Worm (Caenorhabditis elegans): ENCODE measurements around the gene tat-1.

Gene tat-1

ce11 chrIII:12428799-12429351 lies 7.4 kb upstream of the tat-1 start (continued):
- no peak for TF ChIP-seq sdz-38 (tag; optimal IDR thresholded peaks at IDR 0.05)
- no peak for TF ChIP-seq attf-5 (GFP tag; optimal IDR thresholded peaks at IDR 0.05)
- no peak for TF ChIP-seq ets-4 (GFP tag; optimal IDR thresholded peaks at IDR 0.05)
- TF ChIP-seq zim-3 (tag; optimal IDR thresholded peaks at IDR 0.05): peak; percentile 28
- no peak for TF ChIP-seq atf-7 (tag; optimal IDR thresholded peaks at IDR 0.05)
- no peak for TF ChIP-seq nhr-120 (GFP tag; IDR thresholded peaks at IDR 0.05)
- no peak for TF ChIP-seq C06A6.2 (GFP tag; conservative IDR thresholded peaks at IDR 0.05)
- TF ChIP-seq madf-3 (GFP tag; IDR thresholded peaks at IDR 0.05): no peak
- no peak for TF ChIP-seq B0035.1 (tag; optimal IDR thresholded peaks at IDR 0.05)
- TF ChIP-seq ztf-26 (tag; optimal IDR thresholded peaks at IDR 0.05): no peak
- no peak for TF ChIP-seq pbrm-1 (GFP tag; IDR thresholded peaks at IDR 0.05)
- peak; percentile 39 for TF ChIP-seq D2030.7 (GFP tag; IDR thresholded peaks at IDR 0.05)
- TF ChIP-seq egl-44 (GFP tag; IDR thresholded peaks at IDR 0.05): no peak
- TF ChIP-seq rcor-1 (GFP tag; IDR thresholded peaks at IDR 0.05): no peak
- TF ChIP-seq ama-1 (optimal IDR thresholded peaks at IDR 0.05): no peak
- peak in 1 of 2 experiments; percentile 9 for TF ChIP-seq ama-1 (GFP tag; optimal IDR thresholded peaks at IDR 0.05)
- TF ChIP-seq ceh-27 (GFP tag; optimal IDR thresholded peaks at IDR 0.05): no peak
- TF ChIP-seq dpff-1 (tag; optimal IDR thresholded peaks at IDR 0.05): no peak
- no peak for TF ChIP-seq F52B5.7 (tag; optimal IDR thresholded peaks at IDR 0.05)
- TF ChIP-seq aptf-2 (GFP tag; conservative IDR thresholded peaks at IDR 0.05): no peak
- TF ChIP-seq lag-1 (GFP tag; IDR thresholded peaks at IDR 0.05): no peak
- TF ChIP-seq Y67H2A.10 (GFP tag; conservative IDR thresholded peaks at IDR 0.05): no peak
- TF ChIP-seq somi-1 (GFP tag; optimal IDR thresholded peaks at IDR 0.05): no peak
- peak; percentile 13 for TF ChIP-seq xnd-1 (tag; optimal IDR thresholded peaks at IDR 0.05)
- no peak; the same call in 1 of the 2 replicates for TF ChIP-seq lin-26 (GFP tag; IDR thresholded peaks at IDR 0.05)
- peak in 1 of 3 experiments; percentile 26 for TF ChIP-seq lin-35 (GFP tag; optimal IDR thresholded peaks at IDR 0.05)
- TF ChIP-seq hmg-20 (GFP tag; IDR thresholded peaks at IDR 0.05): no peak
- TF ChIP-seq F23B12.7 (tag; optimal IDR thresholded peaks at IDR 0.05; ENCODE audit: insufficient read depth): no peak
- no peak for TF ChIP-seq mes-4 (tag; optimal IDR thresholded peaks at IDR 0.05)
- TF ChIP-seq ztf-28 (GFP tag; IDR thresholded peaks at IDR 0.05): no peak
- no peak for TF ChIP-seq aptf-3 (GFP tag; IDR thresholded peaks at IDR 0.05)
- no peak for TF ChIP-seq unc-62 (GFP tag; optimal IDR thresholded peaks at IDR 0.05)
- peak; percentile 51 for TF ChIP-seq chd-7 (tag; optimal IDR thresholded peaks at IDR 0.05)
- TF ChIP-seq Y53G8AR.9 (GFP tag; conservative IDR thresholded peaks at IDR 0.05): peak; percentile 47; the same call in 1 of the 2 replicates
- no peak for TF ChIP-seq K11D2.4 (GFP tag; IDR thresholded peaks at IDR 0.05)
- peak; percentile 13 for TF ChIP-seq F10E7.11 (tag; optimal IDR thresholded peaks at IDR 0.05)
- TF ChIP-seq F37B4.10 (GFP tag; IDR thresholded peaks at IDR 0.05): no peak
- TF ChIP-seq dox-1 (GFP tag; IDR thresholded peaks at IDR 0.05): no peak
- TF ChIP-seq ccch-3 (GFP tag; optimal IDR thresholded peaks at IDR 0.05): no peak
- TF ChIP-seq rpc-1 (optimal IDR thresholded peaks at IDR 0.05): no peak
- TF ChIP-seq rpc-1 (tag; optimal IDR thresholded peaks at IDR 0.05): no peak
- peak; percentile 41 for TF ChIP-seq tbp1 (GFP tag; optimal IDR thresholded peaks at IDR 0.05)
- TF ChIP-seq hsf-1 (GFP tag; IDR thresholded peaks at IDR 0.05): 0 out of 2 replicates have a peak, but pooled peaks have one; percentile 24
- no peak for TF ChIP-seq fkh-3 (tag; optimal IDR thresholded peaks at IDR 0.05)
- TF ChIP-seq Y79H2A.3 (GFP tag; conservative IDR thresholded peaks at IDR 0.05): peak; percentile 75; the same call in 1 of the 2 replicates
- TF ChIP-seq efl-1 (GFP tag; optimal IDR thresholded peaks at IDR 0.05): no peak
- TF ChIP-seq repo-1 (tag; optimal IDR thresholded peaks at IDR 0.05): no peak
- TF ChIP-seq hlh-26 (GFP tag; conservative IDR thresholded peaks at IDR 0.05): no peak
- TF ChIP-seq nhr-179 (tag; optimal IDR thresholded peaks at IDR 0.05): no peak
- no peak for TF ChIP-seq C17E4.6 (GFP tag; IDR thresholded peaks at IDR 0.05)
- TF ChIP-seq nhr-90 (tag; optimal IDR thresholded peaks at IDR 0.05): no peak

Data from whole organism, young adult.